Fruit fly (Drosophila melanogaster): Measurements from ENCODE around the gene RpL10Aa.

DNA sequence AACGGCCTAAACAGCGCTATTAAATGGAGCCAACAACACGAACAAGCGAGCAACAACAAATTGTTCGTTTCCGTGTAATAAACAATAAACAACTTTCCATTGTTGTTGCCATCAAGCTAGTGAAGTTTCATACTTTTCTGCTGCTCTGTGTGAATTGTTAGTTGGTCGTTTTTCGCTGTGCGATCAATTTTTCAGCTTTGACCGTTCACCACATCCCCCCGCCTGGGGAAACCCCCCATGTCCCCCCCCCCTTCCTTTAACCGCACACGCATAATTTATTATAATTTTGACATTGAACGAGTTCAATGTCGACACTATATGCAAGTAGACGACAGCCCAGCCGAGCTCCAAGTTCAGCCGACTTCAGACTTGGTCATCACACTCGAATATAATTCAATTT, 49.9 kb downstream of the RpL10Aa start:
- TF ChIP-seq CG8478 (optimal IDR thresholded peaks at IDR 0.05): no peak
- TF ChIP-seq CTCF (optimal IDR thresholded peaks at IDR 0.05): no peak
